Worm (Caenorhabditis elegans) whole organism, L4 larva: ENCODE results near the gene F16G10.11.
A peak's percentile ranks its signal among the peaks of the same experiment; 100 is the strongest.

Experiments
- D1046.2 ChIP-seq: fragments of 200-800 bp; sonication (Bioruptor generic); IDR thresholded peaks from 2 replicates; pipeline ENCODE4 v1.3.6; 2022; ENCODE audit warnings: missing genetic modification characterization, missing compliant biosample characterization
- F44E2.7 ChIP-seq: fragments of 200-800 bp; sonication (Bioruptor generic); IDR thresholded peaks from 2 replicates; pipeline ENCODE4 v2.1.2; 2022; ENCODE audit warnings: missing genetic modification characterization, missing compliant biosample characterization
- F49E8.2 ChIP-seq: sonication (generic microtip); optimal IDR thresholded peaks from 2 replicates; lab custom pipeline; 2016; ENCODE audit warnings: missing compliant biosample characterization, mild to moderate bottlenecking, missing genetic modification characterization, borderline replicate concordance
- R02D3.7 ChIP-seq: fragments of 150-350 bp; sonication (generic microtip); optimal IDR thresholded peaks from 3 replicates; lab custom pipeline; 2014; ENCODE audit warnings: missing biosample characterization, missing genetic modification characterization
- ZK337.2 ChIP-seq: fragments of 200-800 bp; sonication (Bioruptor generic); IDR thresholded peaks from 2 replicates; pipeline ENCODE4 v1.3.6; 2022; ENCODE audit warnings: missing genetic modification reagents, missing genetic modification characterization, missing compliant biosample characterization
- aly-2 ChIP-seq: sonication (generic microtip); optimal IDR thresholded peaks from 2 replicates; lab custom pipeline; 2018; ENCODE audit warnings: missing biosample characterization, missing genetic modification characterization
- arid-1 ChIP-seq: fragments of 200-800 bp; sonication (Bioruptor generic); conservative IDR thresholded peaks from 2 replicates; pipeline ENCODE4 v1.3.6; 2022; ENCODE audit warnings: missing genetic modification reagents, missing genetic modification characterization, missing compliant biosample characterization
- ceh-44 ChIP-seq: fragments of 200-800 bp; sonication (Bioruptor generic); IDR thresholded peaks from 2 replicates; pipeline ENCODE4 v1.3.6; 2022; ENCODE audit warnings: missing genetic modification reagents, missing genetic modification characterization, missing compliant biosample characterization
- daf-16 ChIP-seq, 3 experiments: sonication (generic microtip); optimal IDR thresholded peaks; 2 replicates each; lab custom pipeline; 2016 to 2017; ENCODE audit warnings: missing genetic modification characterization in 3 of 3, missing genetic modification reagents in 3 of 3, mild to moderate bottlenecking in 2 of 3, missing compliant biosample characterization in 2 of 3, missing biosample characterization in 1 of 3, moderate library complexity in 1 of 3
- dmd-6 ChIP-seq: fragments of 200-800 bp; sonication (Bioruptor generic); IDR thresholded peaks from 2 replicates; pipeline ENCODE4 v1.3.6; 2022; ENCODE audit warnings: missing genetic modification reagents, missing genetic modification characterization, missing compliant biosample characterization
- duxl-1 ChIP-seq: sonication (generic microtip); optimal IDR thresholded peaks from 2 replicates; lab custom pipeline; 2016; ENCODE audit warnings: mild to moderate bottlenecking, missing genetic modification characterization, moderate library complexity, missing compliant biosample characterization; ENCODE audit not compliant: poor library complexity
- fkh-10 ChIP-seq: fragments of 150-350 bp; optimal IDR thresholded peaks from 2 replicates; lab custom pipeline; 2014; ENCODE audit warnings: missing biosample characterization, missing genetic modification reagents, missing genetic modification characterization
- gei-8 ChIP-seq: fragments of 200-800 bp; sonication (Bioruptor generic); optimal IDR thresholded peaks from 2 replicates; lab custom pipeline; 2018; ENCODE audit warnings: mild to moderate bottlenecking, missing genetic modification characterization, missing compliant biosample characterization
- hlh-11 ChIP-seq: fragments of 200-800 bp; sonication (Bioruptor generic); optimal IDR thresholded peaks from 2 replicates; lab custom pipeline; 2018; ENCODE audit warnings: mild to moderate bottlenecking, missing genetic modification characterization, missing compliant biosample characterization
- hlh-30 ChIP-seq: sonication (generic microtip); optimal IDR thresholded peaks from 2 replicates; lab custom pipeline; 2017; ENCODE audit warnings: antibody characterized with exemption, mild to moderate bottlenecking, missing genetic modification characterization, missing compliant biosample characterization; ENCODE audit not compliant: insufficient read depth
- jun-1 ChIP-seq: fragments of 150-350 bp; optimal IDR thresholded peaks from 2 replicates; lab custom pipeline; 2014; ENCODE audit warnings: missing biosample characterization, missing genetic modification reagents, missing genetic modification characterization
- lim-7 ChIP-seq: fragments of 200-800 bp; sonication (Bioruptor generic); IDR thresholded peaks from 2 replicates; pipeline ENCODE4 v1.3.6; 2022; ENCODE audit warnings: missing genetic modification characterization, missing compliant biosample characterization
- lin-13 ChIP-seq: fragments of 150-350 bp; optimal IDR thresholded peaks from 2 replicates; lab custom pipeline; 2014; ENCODE audit warnings: missing biosample characterization, missing genetic modification reagents, missing genetic modification characterization
- lin-15B ChIP-seq: fragments of 150-350 bp; sonication (generic microtip); optimal IDR thresholded peaks from 3 replicates; lab custom pipeline; 2014; ENCODE audit warnings: missing biosample characterization, missing genetic modification characterization
- lin-29 ChIP-seq: fragments of 200-800 bp; sonication (Bioruptor generic); IDR thresholded peaks from 2 replicates; pipeline ENCODE4 v1.3.6; 2022; ENCODE audit warnings: missing genetic modification reagents, missing genetic modification characterization, missing compliant biosample characterization
- mep-1 ChIP-seq: fragments of 150-350 bp; sonication (generic microtip); optimal IDR thresholded peaks from 3 replicates; lab custom pipeline; 2014; ENCODE audit warnings: missing biosample characterization, missing genetic modification characterization
- mxl-3 ChIP-seq: fragments of 200-800 bp; sonication (Bioruptor generic); optimal IDR thresholded peaks from 2 replicates; lab custom pipeline; 2018; ENCODE audit warnings: mild to moderate bottlenecking, missing genetic modification characterization, missing compliant biosample characterization
- nhr-10 ChIP-seq: fragments of 150-350 bp; optimal IDR thresholded peaks from 2 replicates; lab custom pipeline; 2014; ENCODE audit warnings: missing biosample characterization, missing genetic modification characterization
- nhr-111 ChIP-seq: fragments of 200-800 bp; sonication (Bioruptor generic); optimal IDR thresholded peaks from 2 replicates; lab custom pipeline; 2018; ENCODE audit warnings: mild to moderate bottlenecking, missing genetic modification characterization, missing compliant biosample characterization
- nhr-41 ChIP-seq: fragments of 200-800 bp; sonication (Bioruptor generic); IDR thresholded peaks from 2 replicates; pipeline ENCODE4 v1.3.6; 2022; ENCODE audit warnings: missing genetic modification reagents, missing genetic modification characterization, missing compliant biosample characterization
- nhr-76 ChIP-seq: fragments of 150-350 bp; optimal IDR thresholded peaks from 2 replicates; lab custom pipeline; 2014; ENCODE audit warnings: missing biosample characterization, missing genetic modification characterization
- php-3 ChIP-seq: fragments of 200-800 bp; sonication (Bioruptor generic); IDR thresholded peaks from 2 replicates; pipeline ENCODE4 v1.3.6; 2022; ENCODE audit warnings: missing genetic modification reagents, missing genetic modification characterization, missing compliant biosample characterization
- pqm-1 ChIP-seq: sonication (generic microtip); optimal IDR thresholded peaks from 2 replicates; lab custom pipeline; 2017; ENCODE audit warnings: missing biosample characterization, missing genetic modification characterization
- snpc-1.2 ChIP-seq: fragments of 200-800 bp; sonication (Bioruptor generic); IDR thresholded peaks from 2 replicates; pipeline ENCODE4 v1.3.6; 2022; ENCODE audit warnings: missing genetic modification reagents, missing genetic modification characterization, missing compliant biosample characterization
- tag-97 ChIP-seq: fragments of 200-800 bp; sonication (Bioruptor generic); IDR thresholded peaks from 2 replicates; pipeline ENCODE4 v1.3.6; 2022; ENCODE audit warnings: missing genetic modification characterization, missing compliant biosample characterization
- unc-62 ChIP-seq, 3 experiments: fragments of 150-350 bp in 1 of 3; sonication (generic microtip); optimal IDR thresholded peaks in 2 of 3; peaks in 1 of 3; 1 replicate in 1 of 3; 2 replicates in 2 of 3; lab custom pipeline; 2014 to 2017; ENCODE audit warnings: missing biosample characterization in 3 of 3, missing genetic modification characterization in 3 of 3, missing genetic modification reagents in 3 of 3, missing genotype in 1 of 3

Gene F16G10.11

ce11 chrII:2438944-2439343 is 45.2 kb upstream of the F16G10.11 start:
- TF ChIP-seq F44E2.7 (GFP tag; lab: Robert Waterston, UW) (no peak), snpc-1.2 (GFP tag; lab: Robert Waterston, UW) (no peak), hlh-30 (tag; lab: Kevin White, UChicago) (no peak)

ce11 chrII:2438180-2438579 is 44.5 kb upstream of the F16G10.11 start:
- peak; percentile 71 for TF ChIP-seq pqm-1 (tag; lab: Kevin White, UChicago)
- no peak for TF ChIP-seq lin-29 (GFP tag; lab: Robert Waterston, UW)
- no peak for TF ChIP-seq daf-16 (GFP tag; optimal IDR thresholded peaks at IDR 0.05; lab: Kevin White, UChicago)
- peak; percentile 2 for TF ChIP-seq daf-16 (tag; optimal IDR thresholded peaks at IDR 0.05; lab: Kevin White, UChicago)
- TF ChIP-seq mxl-3 (GFP tag; lab: Kevin White, UChicago) = no peak

DNA sequence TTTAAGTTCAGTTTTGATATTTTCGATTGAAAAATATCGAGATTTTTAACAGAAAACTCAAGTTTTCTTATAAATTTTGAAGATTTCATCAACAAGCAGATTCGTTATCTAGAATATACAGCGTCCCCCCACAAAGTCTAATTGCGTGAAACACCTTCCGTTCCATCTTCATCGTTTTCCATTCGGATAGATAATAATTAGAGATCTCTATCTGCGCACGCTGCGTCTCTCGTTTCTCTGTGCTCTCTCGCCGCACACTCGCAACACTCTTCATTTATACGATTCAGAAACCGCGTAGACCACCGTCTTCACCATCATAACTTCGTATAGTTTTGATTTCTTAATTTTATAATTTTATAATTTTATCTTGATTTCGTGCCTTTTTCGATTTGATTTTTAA is 43.0 kb upstream of the F16G10.11 start:
- TF ChIP-seq unc-62 (GFP tag; optimal IDR thresholded peaks at IDR 0.05 in 1 of 2; lab: Kevin White, UChicago) = peak in 1 of 2 experiments; percentile 37
- TF ChIP-seq unc-62 (tag; optimal IDR thresholded peaks at IDR 0.05; lab: Kevin White, UChicago) = no peak
- no peak for TF ChIP-seq gei-8 (GFP tag; lab: Kevin White, UChicago)
- TF ChIP-seq, all 104 proteins: peak for 1

DNA sequence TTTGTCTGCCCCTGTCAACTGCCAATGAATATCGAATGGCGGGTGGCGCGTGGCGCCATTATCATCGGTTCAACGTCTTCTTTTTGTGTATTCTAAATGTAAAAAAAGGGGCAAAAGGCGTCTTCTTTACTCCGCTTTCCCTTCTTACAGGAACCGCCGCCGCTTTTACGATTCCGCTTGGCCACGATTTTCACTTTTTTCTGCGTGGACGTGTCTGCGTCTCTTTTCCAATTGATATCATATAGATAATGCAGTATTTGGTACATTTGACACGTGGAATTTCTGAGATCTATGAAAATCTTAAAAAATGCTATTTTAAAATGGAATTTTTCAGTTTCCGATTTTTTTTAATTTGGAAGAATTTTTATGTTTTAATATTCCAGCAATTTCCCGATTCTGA is 41.8 kb upstream of the F16G10.11 start:
- TF ChIP-seq ZK337.2 (GFP tag; lab: Robert Waterston, UW) = no peak
- TF ChIP-seq lin-13 (GFP tag; lab: Kevin White, UChicago) = no peak
- TF ChIP-seq jun-1 (tag; lab: Kevin White, UChicago) = no peak
- no peak for TF ChIP-seq duxl-1 (tag; lab: Kevin White, UChicago)
- TF ChIP-seq mxl-3 (GFP tag; lab: Kevin White, UChicago) = peak; percentile 9
- no peak for TF ChIP-seq lin-15B (tag; lab: Kevin White, UChicago)

DNA sequence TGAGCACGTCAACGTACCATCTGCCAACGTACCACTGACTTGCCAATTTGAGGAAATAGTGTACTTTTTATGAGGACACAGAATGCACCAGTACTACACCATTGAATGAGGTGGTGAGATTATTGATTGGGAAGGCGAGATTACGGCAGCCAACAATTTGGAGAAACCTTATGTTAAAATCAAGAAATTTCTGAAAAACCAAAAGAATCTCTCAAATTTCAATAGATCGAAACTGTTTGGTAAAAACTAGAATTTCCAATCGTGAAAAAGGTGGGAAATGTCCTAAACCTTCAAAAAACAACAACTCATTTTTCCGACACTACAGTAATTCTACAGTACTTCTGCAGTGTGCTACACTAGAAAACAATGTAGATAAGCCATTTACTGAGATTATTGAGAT is 38.3 kb upstream of the F16G10.11 start, which contains the start of gene ceh-86:
TSS of gene ceh-86 (minus strand) at position 101 of the 400 bp plus-strand sequence.
- TF ChIP-seq ceh-44 (GFP tag; lab: Robert Waterston, UW) = no peak
- TF ChIP-seq aly-2 (tag; lab: Kevin White, UChicago) = no peak
- no peak for TF ChIP-seq lim-7 (GFP tag; lab: Robert Waterston, UW)
- TF ChIP-seq D1046.2 (GFP tag; lab: Robert Waterston, UW) = no peak
- no peak for TF ChIP-seq tag-97 (GFP tag; lab: Robert Waterston, UW)
- TF ChIP-seq nhr-41 (GFP tag; lab: Robert Waterston, UW) = no peak
- no peak for TF ChIP-seq hlh-11 (tag; lab: Kevin White, UChicago)
- no peak for TF ChIP-seq R02D3.7 (tag; lab: Kevin White, UChicago)
- TF ChIP-seq dmd-6 (GFP tag; lab: Robert Waterston, UW) = no peak
- no peak for TF ChIP-seq php-3 (GFP tag; lab: Robert Waterston, UW)
- no peak for TF ChIP-seq nhr-111
- no peak for TF ChIP-seq arid-1 (GFP tag; lab: Robert Waterston, UW)
- no peak for TF ChIP-seq mxl-3 (GFP tag; lab: Kevin White, UChicago)
- no peak for TF ChIP-seq F49E8.2

ce11 chrII:2422427-2422826 is 28.7 kb upstream of the F16G10.11 start:
- TF ChIP-seq nhr-10 (no peak), daf-16 (GFP tag; optimal IDR thresholded peaks at IDR 0.05; lab: Kevin White, UChicago) (no peak), daf-16 (tag; optimal IDR thresholded peaks at IDR 0.05; lab: Kevin White, UChicago) (peak; percentile 80), nhr-76 (tag; lab: Kevin White, UChicago) (no peak), pqm-1 (tag; lab: Kevin White, UChicago) (no peak), unc-62 (GFP tag; optimal IDR thresholded peaks at IDR 0.05 in 1 of 2; lab: Kevin White, UChicago) (peak in 1 of 2 experiments; percentile 57), unc-62 (tag; optimal IDR thresholded peaks at IDR 0.05; lab: Kevin White, UChicago) (no peak), fkh-10 (no peak), mep-1 (tag; lab: Kevin White, UChicago) (no peak), nhr-111 (no peak)
